Worm (Caenorhabditis elegans) whole organism, L2 larva: Measurements from ENCODE around the gene srt-67.

Experiments
- egl-27 ChIP-seq: sonication (generic microtip); optimal IDR thresholded peaks from 3 replicates; lab custom pipeline; 2017; ENCODE audit warnings: missing biosample characterization, missing genetic modification reagents, missing genetic modification characterization
- elt-1 ChIP-seq: fragments of 150-350 bp; optimal IDR thresholded peaks from 2 replicates; lab custom pipeline; 2014; ENCODE audit warnings: missing biosample characterization, missing genetic modification characterization
- fos-1 ChIP-seq: fragments of 150-350 bp; optimal IDR thresholded peaks from 2 replicates; lab custom pipeline; 2014; ENCODE audit warnings: missing biosample characterization, missing genetic modification characterization
- nhr-10 ChIP-seq: sonication (generic microtip); optimal IDR thresholded peaks from 2 replicates; lab custom pipeline; 2017; ENCODE audit warnings: missing biosample characterization, missing genetic modification characterization
- nhr-11 ChIP-seq: fragments of 150-350 bp; optimal IDR thresholded peaks from 2 replicates; lab custom pipeline; 2014; ENCODE audit warnings: missing biosample characterization, missing genetic modification characterization
- unc-39 ChIP-seq: fragments of 150-350 bp; optimal IDR thresholded peaks from 2 replicates; lab custom pipeline; 2014; ENCODE audit warnings: missing biosample characterization, missing genetic modification characterization

DNA sequence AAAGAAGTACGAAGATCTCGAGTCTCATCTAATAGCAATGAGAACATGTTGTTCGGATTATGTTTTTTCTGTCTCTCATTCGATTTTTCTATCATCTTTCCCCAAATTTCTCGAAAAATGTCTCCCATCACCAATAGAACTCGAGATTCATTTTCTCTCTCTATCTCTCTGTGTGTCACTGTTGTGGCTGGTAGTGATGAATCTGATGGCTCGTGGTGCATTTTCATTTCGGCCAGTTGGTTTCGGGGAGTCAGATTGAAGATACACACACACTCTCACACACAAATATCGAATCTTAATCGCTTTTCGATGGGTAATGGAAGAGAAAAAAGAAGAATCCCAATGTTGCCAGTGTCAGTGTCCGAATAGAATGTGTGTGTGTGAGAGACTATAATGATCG is 38.7 kb upstream of the srt-67 start:
- TF ChIP-seq nhr-10 (tag; lab: Kevin White, UChicago), result no peak
- no peak for TF ChIP-seq fos-1 (tag; lab: Kevin White, UChicago)
- no peak for TF ChIP-seq nhr-11 (tag; lab: Kevin White, UChicago)
- no peak for TF ChIP-seq unc-39 (tag; lab: Kevin White, UChicago)
- no peak for TF ChIP-seq egl-27 (tag; lab: Kevin White, UChicago)
- no peak for TF ChIP-seq elt-1 (tag; lab: Kevin White, UChicago)
